Worm (Caenorhabditis elegans) whole organism, midembryonic: Measurements from ENCODE around the gene ZK262.19.

Experiments used
- T22C8.4 ChIP-seq: fragments of 200-800 bp; sonication (Bioruptor generic); IDR thresholded peaks from 2 replicates; pipeline ENCODE4 v1.3.6; 2022; ENCODE audit warnings: missing genetic modification characterization, missing compliant biosample characterization
- cog-1 ChIP-seq: sonication (generic microtip); optimal IDR thresholded peaks from 2 replicates; lab custom pipeline; 2016; ENCODE audit warnings: missing genetic modification characterization, missing compliant biosample characterization
- flt-1 ChIP-seq: fragments of 200-800 bp; sonication (Bioruptor generic); IDR thresholded peaks from 2 replicates; pipeline ENCODE4 v1.3.6; 2022; ENCODE audit warnings: missing genetic modification characterization, missing compliant biosample characterization
- ref-1 ChIP-seq: fragments of 200-800 bp; sonication (Bioruptor generic); conservative IDR thresholded peaks from 2 replicates; pipeline ENCODE4 v1.3.6; 2022; ENCODE audit warnings: missing genetic modification reagents, missing genetic modification characterization, missing compliant biosample characterization
- tab-1 ChIP-seq: fragments of 200-800 bp; sonication (Bioruptor generic); IDR thresholded peaks from 2 replicates; pipeline ENCODE4 v1.3.6; 2022; ENCODE audit warnings: missing genetic modification characterization, missing compliant biosample characterization
- ztf-29 ChIP-seq: fragments of 200-800 bp; sonication (Bioruptor generic); IDR thresholded peaks from 2 replicates; pipeline ENCODE4 v1.3.6; 2022; ENCODE audit warnings: missing genetic modification reagents, missing genetic modification characterization, missing compliant biosample characterization

- no peak for TF ChIP-seq flt-1 (GFP tag; lab: Robert Waterston, UW)
- TF ChIP-seq ref-1 (GFP tag; lab: Robert Waterston, UW) = no peak
- no peak for TF ChIP-seq T22C8.4 (GFP tag; lab: Robert Waterston, UW)
- no peak for TF ChIP-seq cog-1 (tag; lab: Kevin White, UChicago)
- no peak for TF ChIP-seq tab-1 (GFP tag; lab: Robert Waterston, UW)
- no peak for TF ChIP-seq ztf-29 (GFP tag; lab: Robert Waterston, UW)
Observed at ce11 chrV:18461200-18461728, 35.8 kb upstream of the ZK262.19 start, which contains the start of gene ZK228.3.
